Worm (Caenorhabditis elegans) whole organism, L3 larva: ENCODE results near the gene F54D10.5.

ENCODE experiments used
- R02D3.7 ChIP-seq: fragments of 150-350 bp; optimal IDR thresholded peaks from 2 replicates; lab custom pipeline; 2014; ENCODE audit warnings: missing biosample characterization, missing genetic modification characterization
- ZK546.5 ChIP-seq: sonication (generic microtip); optimal IDR thresholded peaks from 2 replicates; lab custom pipeline; 2017; ENCODE audit warnings: missing biosample characterization, missing genetic modification characterization
- aly-2 ChIP-seq: fragments of 150-350 bp; optimal IDR thresholded peaks from 2 replicates; lab custom pipeline; 2014; ENCODE audit warnings: missing biosample characterization, missing genetic modification characterization
- ama-1 ChIP-seq: fragments of 150-350 bp; optimal IDR thresholded peaks from 2 replicates; lab custom pipeline; 2018
- ceh-16 ChIP-seq: sonication (generic microtip); optimal IDR thresholded peaks from 2 replicates; lab custom pipeline; 2017; ENCODE audit warnings: missing biosample characterization, missing genetic modification characterization
- ceh-28 ChIP-seq: fragments of 150-350 bp; optimal IDR thresholded peaks from 2 replicates; lab custom pipeline; 2014; ENCODE audit warnings: missing biosample characterization, missing genetic modification reagents, missing genetic modification characterization
- ceh-82 ChIP-seq: fragments of 150-350 bp; optimal IDR thresholded peaks from 2 replicates; lab custom pipeline; 2014; ENCODE audit warnings: missing biosample characterization, missing genetic modification characterization
- ceh-9 ChIP-seq: sonication (generic microtip); optimal IDR thresholded peaks from 2 replicates; lab custom pipeline; 2018; ENCODE audit warnings: missing biosample characterization, missing genetic modification characterization
- daf-12 ChIP-seq: fragments of 150-350 bp; optimal IDR thresholded peaks from 2 replicates; lab custom pipeline; 2014; ENCODE audit warnings: missing biosample characterization, missing genetic modification reagents, missing genetic modification characterization
- egl-27 ChIP-seq: sonication (generic microtip); optimal IDR thresholded peaks from 4 replicates; lab custom pipeline; 2017; ENCODE audit warnings: missing biosample characterization, missing genetic modification reagents, missing genetic modification characterization
- egl-5 ChIP-seq: fragments of 150-350 bp; optimal IDR thresholded peaks from 2 replicates; lab custom pipeline; 2017; ENCODE audit warnings: missing biosample characterization, missing genetic modification reagents, missing genetic modification characterization, inconsistent platforms
- elt-1 ChIP-seq: fragments of 150-350 bp; optimal IDR thresholded peaks from 2 replicates; lab custom pipeline; 2014; ENCODE audit warnings: missing biosample characterization, missing genetic modification characterization
- elt-2 ChIP-seq: sonication (generic microtip); optimal IDR thresholded peaks from 2 replicates; lab custom pipeline; 2016; ENCODE audit warnings: missing genetic modification reagents, mild to moderate bottlenecking, missing genetic modification characterization, missing compliant biosample characterization
- elt-3 ChIP-seq, 3 experiments: fragments of 150-350 bp in 1 of 3; sonication (generic microtip) in 2 of 3; optimal IDR thresholded peaks; 2 replicates in 2 of 3; 4 replicates in 1 of 3; lab custom pipeline; 2014 to 2017; ENCODE audit warnings: missing biosample characterization in 3 of 3, missing genetic modification characterization in 3 of 3
- eor-1 ChIP-seq, 2 experiments: fragments of 150-350 bp; optimal IDR thresholded peaks; 2 replicates each; lab custom pipeline; 2014 to 2018; ENCODE audit warnings: missing biosample characterization in 2 of 2, missing genetic modification characterization in 2 of 2
- fkh-10 ChIP-seq: sonication (generic microtip); optimal IDR thresholded peaks from 2 replicates; lab custom pipeline; 2017; ENCODE audit warnings: missing biosample characterization, missing genetic modification reagents, missing genetic modification characterization
- fkh-2 ChIP-seq: fragments of 150-350 bp; optimal IDR thresholded peaks from 2 replicates; lab custom pipeline; 2014; ENCODE audit warnings: missing biosample characterization, missing genetic modification reagents, missing genetic modification characterization
- fos-1 ChIP-seq: fragments of 150-350 bp; optimal IDR thresholded peaks from 2 replicates; lab custom pipeline; 2014; ENCODE audit warnings: missing biosample characterization, missing genetic modification characterization
- hmg-11 ChIP-seq: sonication (generic microtip); optimal IDR thresholded peaks from 2 replicates; lab custom pipeline; 2016; ENCODE audit warnings: missing genetic modification characterization, missing compliant biosample characterization
- jun-1 ChIP-seq: fragments of 150-350 bp; optimal IDR thresholded peaks from 2 replicates; lab custom pipeline; 2014; ENCODE audit warnings: missing biosample characterization, missing genetic modification reagents, missing genetic modification characterization
- lin-15B ChIP-seq: fragments of 150-350 bp; optimal IDR thresholded peaks from 2 replicates; lab custom pipeline; 2014; ENCODE audit warnings: missing biosample characterization, missing genetic modification characterization
- lin-39 ChIP-seq: fragments of 150-350 bp; optimal IDR thresholded peaks from 2 replicates; lab custom pipeline; 2018; ENCODE audit warnings: missing biosample characterization, missing genetic modification reagents, missing genetic modification characterization
- lsy-12 ChIP-seq: sonication (generic microtip); optimal IDR thresholded peaks from 2 replicates; lab custom pipeline; 2016; ENCODE audit warnings: mild to moderate bottlenecking, missing genetic modification characterization, missing compliant biosample characterization
- mdl-1 ChIP-seq: fragments of 150-350 bp; optimal IDR thresholded peaks from 2 replicates; lab custom pipeline; 2014; ENCODE audit warnings: missing biosample characterization, missing genetic modification characterization
- mml-1 ChIP-seq: fragments of 150-350 bp; sonication (generic microtip); optimal IDR thresholded peaks from 3 replicates; lab custom pipeline; 2014; ENCODE audit warnings: missing biosample characterization, missing genetic modification characterization
- nfya-1 ChIP-seq: sonication (generic microtip); optimal IDR thresholded peaks from 2 replicates; lab custom pipeline; 2017; ENCODE audit warnings: missing genetic modification characterization, mild to moderate bottlenecking, missing compliant biosample characterization, antibody characterized with exemption, moderate library complexity; ENCODE audit not compliant: insufficient read depth
- nhr-11 ChIP-seq: fragments of 150-350 bp; optimal IDR thresholded peaks from 2 replicates; lab custom pipeline; 2014; ENCODE audit warnings: missing biosample characterization, missing genetic modification characterization
- nhr-12 ChIP-seq: fragments of 150-350 bp; optimal IDR thresholded peaks from 2 replicates; lab custom pipeline; 2014; ENCODE audit warnings: missing biosample characterization, missing genetic modification characterization
- nhr-23 ChIP-seq: fragments of 150-350 bp; optimal IDR thresholded peaks from 2 replicates; lab custom pipeline; 2014; ENCODE audit warnings: missing biosample characterization, missing genetic modification reagents, missing genetic modification characterization
- nhr-237 ChIP-seq: fragments of 150-350 bp; optimal IDR thresholded peaks from 2 replicates; lab custom pipeline; 2014; ENCODE audit warnings: missing biosample characterization, missing genetic modification characterization
- nhr-25 ChIP-seq: sonication (generic microtip); optimal IDR thresholded peaks from 2 replicates; lab custom pipeline; 2017; ENCODE audit warnings: missing biosample characterization, missing genetic modification characterization
- nhr-28 ChIP-seq: fragments of 150-350 bp; optimal IDR thresholded peaks from 2 replicates; lab custom pipeline; 2014; ENCODE audit warnings: missing biosample characterization, missing genetic modification characterization
- nhr-43 ChIP-seq: sonication (generic microtip); optimal IDR thresholded peaks from 2 replicates; lab custom pipeline; 2016; ENCODE audit warnings: mild to moderate bottlenecking, missing genetic modification characterization, missing compliant biosample characterization; ENCODE audit not compliant: poor library complexity, severe bottlenecking
- nhr-67 ChIP-seq: fragments of 150-350 bp; optimal IDR thresholded peaks from 2 replicates; lab custom pipeline; 2014; ENCODE audit warnings: missing biosample characterization, missing genetic modification characterization
- nhr-76 ChIP-seq: fragments of 150-350 bp; sonication (generic microtip); optimal IDR thresholded peaks from 5 replicates; lab custom pipeline; 2014; ENCODE audit warnings: missing biosample characterization, missing genetic modification characterization
- nhr-77 ChIP-seq: fragments of 150-350 bp; optimal IDR thresholded peaks from 2 replicates; lab custom pipeline; 2014; ENCODE audit warnings: missing biosample characterization, missing genetic modification characterization
- pha-4 ChIP-seq: fragments of 150-350 bp; optimal IDR thresholded peaks from 2 replicates; lab custom pipeline; 2014; ENCODE audit warnings: missing biosample characterization, missing genetic modification reagents, missing genetic modification characterization
- pqm-1 ChIP-seq: fragments of 150-350 bp; optimal IDR thresholded peaks from 2 replicates; lab custom pipeline; 2017; ENCODE audit warnings: missing biosample characterization, missing genetic modification characterization, inconsistent platforms
- sea-2 ChIP-seq: fragments of 150-350 bp; sonication (generic microtip); optimal IDR thresholded peaks from 4 replicates; lab custom pipeline; 2014; ENCODE audit warnings: missing biosample characterization, missing genetic modification reagents, missing genetic modification characterization
- skn-1 ChIP-seq: fragments of 150-350 bp; optimal IDR thresholded peaks from 2 replicates; lab custom pipeline; 2014; ENCODE audit warnings: missing biosample characterization, missing genetic modification characterization
- snpc-4 ChIP-seq: fragments of 150-350 bp; optimal IDR thresholded peaks from 2 replicates; lab custom pipeline; 2014; ENCODE audit warnings: missing biosample characterization, missing genetic modification characterization
- tbx-2 ChIP-seq: sonication (generic microtip); optimal IDR thresholded peaks from 2 replicates; lab custom pipeline; 2016; ENCODE audit warnings: mild to moderate bottlenecking, missing genetic modification characterization, missing compliant biosample characterization
- unc-39 ChIP-seq: sonication (generic microtip); optimal IDR thresholded peaks from 4 replicates; lab custom pipeline; 2017; ENCODE audit warnings: missing biosample characterization, missing genetic modification characterization
- unc-62 ChIP-seq: fragments of 150-350 bp; sonication (generic microtip); optimal IDR thresholded peaks from 4 replicates; lab custom pipeline; 2014; ENCODE audit warnings: missing biosample characterization, missing genetic modification reagents, missing genetic modification characterization
- zag-1 ChIP-seq: fragments of 150-350 bp; optimal IDR thresholded peaks from 2 replicates; lab custom pipeline; 2014; ENCODE audit warnings: missing biosample characterization, missing genetic modification characterization
- ztf-11 ChIP-seq: fragments of 150-350 bp; optimal IDR thresholded peaks from 2 replicates; lab custom pipeline; 2014; ENCODE audit warnings: missing biosample characterization, missing genetic modification characterization
- ztf-4 ChIP-seq: fragments of 150-350 bp; optimal IDR thresholded peaks from 2 replicates; lab custom pipeline; 2014; ENCODE audit warnings: missing biosample characterization, missing genetic modification characterization

The F54D10.5 gene

DNA sequence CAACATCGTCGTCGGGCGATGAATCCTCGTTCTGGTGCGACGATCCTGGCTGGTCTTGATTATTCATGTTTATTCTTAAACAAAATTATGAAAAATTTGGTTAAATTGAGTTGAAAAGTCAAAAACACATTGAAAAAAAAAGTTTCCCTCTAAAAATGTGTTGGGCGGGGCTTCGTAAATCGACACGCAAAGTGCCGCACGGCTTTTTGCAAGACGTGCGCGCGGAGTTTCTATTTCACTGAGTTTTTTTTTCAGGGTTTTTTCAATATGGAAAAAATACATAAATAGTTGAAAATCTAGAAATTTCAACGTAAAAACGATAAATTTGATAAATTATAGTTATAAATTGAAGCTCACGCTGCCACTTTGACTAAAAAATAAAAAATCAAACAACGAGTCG lies at the start of gene F54D10.5:
F54D10.5 (minus strand) TSS at position 74 of the 400 bp plus-strand sequence.
- TF ChIP-seq nhr-25 (tag; lab: Kevin White, UChicago) = peak; percentile 4
- peak; percentile 38 for TF ChIP-seq pqm-1 (tag; lab: Kevin White, UChicago)
- TF ChIP-seq nhr-28 (tag; lab: Kevin White, UChicago) = no peak
- peak; percentile 99 for TF ChIP-seq R02D3.7 (tag; lab: Kevin White, UChicago)
- TF ChIP-seq lin-39 = peak; percentile 64
- no peak for TF ChIP-seq eor-1 (tag; optimal IDR thresholded peaks at IDR 0.05; lab: Kevin White, UChicago)
- no peak for TF ChIP-seq lsy-12
- no peak for TF ChIP-seq elt-3 (tag; optimal IDR thresholded peaks at IDR 0.05; lab: Kevin White, UChicago)
- TF ChIP-seq mdl-1 (tag; lab: Kevin White, UChicago) = no peak
- no peak for TF ChIP-seq ztf-11
- TF ChIP-seq nfya-1 (tag; lab: Kevin White, UChicago) = peak; percentile 89
- TF ChIP-seq hmg-11 = no peak
- TF ChIP-seq nhr-67 (tag; lab: Kevin White, UChicago) = no peak
- no peak for TF ChIP-seq unc-39 (tag; lab: Kevin White, UChicago)
- no peak for TF ChIP-seq pha-4 (tag; lab: Kevin White, UChicago)
- no peak for TF ChIP-seq ceh-82 (tag; lab: Kevin White, UChicago)
- no peak for TF ChIP-seq nhr-237 (tag; lab: Kevin White, UChicago)
- peak; percentile 66 for TF ChIP-seq nhr-23 (tag; lab: Kevin White, UChicago)
- no peak for TF ChIP-seq nhr-11 (tag; lab: Kevin White, UChicago)
- TF ChIP-seq fkh-10 (GFP tag; lab: Kevin White, UChicago) = no peak
- TF ChIP-seq ceh-28 (tag; lab: Kevin White, UChicago) = no peak
- peak; percentile 63 for TF ChIP-seq elt-2 (tag; lab: Kevin White, UChicago)
- TF ChIP-seq egl-27 = no peak
- no peak for TF ChIP-seq nhr-76
- no peak for TF ChIP-seq mml-1
- TF ChIP-seq daf-12 = no peak
- no peak for TF ChIP-seq zag-1 (tag; lab: Kevin White, UChicago)
- TF ChIP-seq ceh-9 (tag; lab: Kevin White, UChicago) = no peak
- TF ChIP-seq fkh-2 (tag; lab: Kevin White, UChicago) = no peak
- no peak for TF ChIP-seq snpc-4
- TF ChIP-seq lin-15B (tag; lab: Kevin White, UChicago) = peak; percentile 71
- TF ChIP-seq unc-62 (GFP tag; lab: Kevin White, UChicago) = no peak
- TF ChIP-seq nhr-77 = no peak
- TF ChIP-seq jun-1 (tag; lab: Kevin White, UChicago) = no peak
- TF ChIP-seq tbx-2 (tag; lab: Kevin White, UChicago) = no peak
- peak; percentile 71 for TF ChIP-seq nhr-43
- no peak for TF ChIP-seq fos-1
- no peak for TF ChIP-seq elt-1 (tag; lab: Kevin White, UChicago)
- peak; percentile 14 for TF ChIP-seq skn-1
- TF ChIP-seq egl-5 (tag; lab: Kevin White, UChicago) = peak; percentile 30
- no peak for TF ChIP-seq ceh-16 (tag; lab: Kevin White, UChicago)
- no peak for TF ChIP-seq ztf-4 (tag; lab: Kevin White, UChicago)
- no peak for TF ChIP-seq ama-1
- no peak for TF ChIP-seq ZK546.5
- no peak for TF ChIP-seq nhr-12
- TF ChIP-seq sea-2 (GFP tag; lab: Kevin White, UChicago) = no peak
- TF ChIP-seq aly-2 (tag; lab: Kevin White, UChicago) = no peak

DNA sequence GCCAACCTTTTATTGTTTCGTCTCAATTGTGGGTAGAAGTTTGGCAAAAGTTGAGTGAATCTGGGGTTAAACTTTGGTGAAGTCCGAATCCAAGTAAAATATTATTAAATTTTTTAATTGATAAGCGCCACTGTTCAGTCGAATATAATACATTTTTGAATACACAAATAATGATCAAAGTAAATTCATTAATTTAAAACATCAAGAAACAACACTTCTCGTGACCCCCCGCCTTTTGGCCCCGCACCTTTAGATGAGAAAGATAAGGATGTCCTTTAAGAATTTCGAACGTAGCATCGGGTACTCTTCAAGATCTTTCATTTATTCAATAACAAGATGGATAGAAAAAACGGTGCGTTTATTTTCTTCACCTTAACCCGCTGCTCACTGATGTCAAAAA lies 44.7 kb upstream of the F54D10.5 start, which contains the start of gene nhr-257:
nhr-257 (plus strand) TSS at position 301 of the 400 bp plus-strand sequence.
- TF ChIP-seq ztf-4 (tag; lab: Kevin White, UChicago) (no peak), lin-39 (no peak), nhr-25 (tag; lab: Kevin White, UChicago) (no peak), R02D3.7 (tag; lab: Kevin White, UChicago) (no peak), daf-12 (no peak), lin-15B (tag; lab: Kevin White, UChicago) (no peak), nhr-11 (tag; lab: Kevin White, UChicago) (no peak), aly-2 (tag; lab: Kevin White, UChicago) (no peak), mml-1 (no peak), nhr-67 (tag; lab: Kevin White, UChicago) (no peak), nfya-1 (tag; lab: Kevin White, UChicago) (no peak), snpc-4 (no peak)
